Worm (Caenorhabditis elegans) whole organism, L4 larva: Measurements from ENCODE around the gene C41G6.12.
"Not testable (repeated sequence)": the region's sequence is repeated elsewhere in the genome, so short reads cannot be mapped to it uniquely, and the experiment has no call there.

Experiments
- F10B5.3 ChIP-seq: sonication (generic microtip); optimal IDR thresholded peaks from 2 replicates; lab custom pipeline; 2016; ENCODE audit warnings: mild to moderate bottlenecking, missing genetic modification characterization, missing compliant biosample characterization
- F26F4.8 ChIP-seq: fragments of 200-800 bp; sonication (Bioruptor generic); conservative IDR thresholded peaks from 2 replicates; pipeline ENCODE4 v1.3.6; 2022; ENCODE audit warnings: missing genetic modification characterization, missing compliant biosample characterization
- F44E2.7 ChIP-seq: fragments of 200-800 bp; sonication (Bioruptor generic); IDR thresholded peaks from 2 replicates; pipeline ENCODE4 v2.1.2; 2022; ENCODE audit warnings: missing genetic modification characterization, missing compliant biosample characterization
- F49E8.2 ChIP-seq: sonication (generic microtip); optimal IDR thresholded peaks from 2 replicates; lab custom pipeline; 2016; ENCODE audit warnings: missing compliant biosample characterization, mild to moderate bottlenecking, missing genetic modification characterization, borderline replicate concordance
- R02D3.7 ChIP-seq: fragments of 150-350 bp; sonication (generic microtip); optimal IDR thresholded peaks from 3 replicates; lab custom pipeline; 2014; ENCODE audit warnings: missing biosample characterization, missing genetic modification characterization
- T20F7.1 ChIP-seq: fragments of 200-800 bp; sonication (Bioruptor generic); optimal IDR thresholded peaks from 2 replicates; lab custom pipeline; 2018; ENCODE audit warnings: mild to moderate bottlenecking, missing genetic modification characterization, missing compliant biosample characterization
- Y5F2A.4 ChIP-seq: fragments of 200-800 bp; sonication (Bioruptor generic); optimal IDR thresholded peaks from 2 replicates; lab custom pipeline; 2018; ENCODE audit warnings: mild to moderate bottlenecking, missing genetic modification characterization, missing compliant biosample characterization
- Y75B8A.6 ChIP-seq: fragments of 200-800 bp; sonication (Bioruptor generic); IDR thresholded peaks from 2 replicates; pipeline ENCODE4 v1.3.6; 2022; ENCODE audit warnings: missing genetic modification reagents, missing genetic modification characterization, missing compliant biosample characterization
- ZK337.2 ChIP-seq: fragments of 200-800 bp; sonication (Bioruptor generic); IDR thresholded peaks from 2 replicates; pipeline ENCODE4 v1.3.6; 2022; ENCODE audit warnings: missing genetic modification reagents, missing genetic modification characterization, missing compliant biosample characterization
- aha-1 ChIP-seq: fragments of 150-350 bp; peaks from one replicate; lab custom pipeline; 2014; ENCODE audit warnings: missing biosample characterization, missing genetic modification characterization
- ama-1 ChIP-seq: fragments of 150-350 bp; optimal IDR thresholded peaks from 2 replicates; lab custom pipeline; 2014; ENCODE audit warnings: inconsistent platforms, mixed read lengths
- ceh-32 ChIP-seq: sonication (generic microtip); optimal IDR thresholded peaks from 2 replicates; lab custom pipeline; 2016; ENCODE audit warnings: mild to moderate bottlenecking, missing genetic modification characterization, missing compliant biosample characterization; ENCODE audit not compliant: poor library complexity
- ceh-44 ChIP-seq: fragments of 200-800 bp; sonication (Bioruptor generic); IDR thresholded peaks from 2 replicates; pipeline ENCODE4 v1.3.6; 2022; ENCODE audit warnings: missing genetic modification reagents, missing genetic modification characterization, missing compliant biosample characterization
- ctbp-1 ChIP-seq: fragments of 200-800 bp; sonication (Bioruptor generic); IDR thresholded peaks from 2 replicates; pipeline ENCODE4 v1.3.6; 2022; ENCODE audit warnings: missing genetic modification reagents, missing genetic modification characterization, missing compliant biosample characterization
- daf-8 ChIP-seq: fragments of 200-800 bp; sonication (Bioruptor generic); IDR thresholded peaks from 2 replicates; pipeline ENCODE4 v1.3.6; 2022; ENCODE audit warnings: missing genetic modification characterization, missing compliant biosample characterization
- fkh-10 ChIP-seq: fragments of 150-350 bp; optimal IDR thresholded peaks from 2 replicates; lab custom pipeline; 2014; ENCODE audit warnings: missing biosample characterization, missing genetic modification reagents, missing genetic modification characterization
- hif-1 ChIP-seq, 2 experiments: sonication (generic microtip); optimal IDR thresholded peaks; 2 replicates each; lab custom pipeline; 2016 to 2017; ENCODE audit warnings: missing compliant biosample characterization in 2 of 2, missing genetic modification characterization in 2 of 2, missing genetic modification reagents in 2 of 2, missing genotype in 2 of 2, mild to moderate bottlenecking in 1 of 2
- hlh-11 ChIP-seq: fragments of 200-800 bp; sonication (Bioruptor generic); optimal IDR thresholded peaks from 2 replicates; lab custom pipeline; 2018; ENCODE audit warnings: mild to moderate bottlenecking, missing genetic modification characterization, missing compliant biosample characterization
- hlh-30 ChIP-seq: sonication (generic microtip); optimal IDR thresholded peaks from 2 replicates; lab custom pipeline; 2017; ENCODE audit warnings: antibody characterized with exemption, mild to moderate bottlenecking, missing genetic modification characterization, missing compliant biosample characterization; ENCODE audit not compliant: insufficient read depth
- lin-13 ChIP-seq: fragments of 150-350 bp; optimal IDR thresholded peaks from 2 replicates; lab custom pipeline; 2014; ENCODE audit warnings: missing biosample characterization, missing genetic modification reagents, missing genetic modification characterization
- lin-38 ChIP-seq: fragments of 200-800 bp; sonication (Bioruptor generic); IDR thresholded peaks from 2 replicates; pipeline ENCODE4 v1.3.6; 2022; ENCODE audit warnings: missing genetic modification reagents, missing genetic modification characterization, missing compliant biosample characterization
- mdl-1 ChIP-seq, 2 experiments: fragments of 150-350 bp in 1 of 2; sonication (generic microtip) in 1 of 2; optimal IDR thresholded peaks; 2 replicates each; lab custom pipeline; 2014 to 2017; ENCODE audit warnings: missing biosample characterization in 2 of 2, missing genetic modification characterization in 2 of 2
- mdt-29 ChIP-seq: fragments of 200-800 bp; sonication (Bioruptor generic); IDR thresholded peaks from 2 replicates; pipeline ENCODE4 v1.3.6; 2022; ENCODE audit warnings: missing genetic modification reagents, missing genetic modification characterization, missing compliant biosample characterization
- mxl-2 ChIP-seq: fragments of 200-800 bp; sonication (Bioruptor generic); conservative IDR thresholded peaks from 2 replicates; pipeline ENCODE4 v1.3.6; 2022; ENCODE audit warnings: missing genetic modification reagents, missing genetic modification characterization, missing compliant biosample characterization
- mxl-3 ChIP-seq: fragments of 200-800 bp; sonication (Bioruptor generic); optimal IDR thresholded peaks from 2 replicates; lab custom pipeline; 2018; ENCODE audit warnings: mild to moderate bottlenecking, missing genetic modification characterization, missing compliant biosample characterization
- nhr-102 ChIP-seq: sonication (generic microtip); optimal IDR thresholded peaks from 2 replicates; lab custom pipeline; 2016; ENCODE audit warnings: mild to moderate bottlenecking, missing genetic modification characterization, moderate library complexity, missing compliant biosample characterization
- nhr-11 ChIP-seq: fragments of 150-350 bp; optimal IDR thresholded peaks from 2 replicates; lab custom pipeline; 2014; ENCODE audit warnings: missing biosample characterization, missing genetic modification characterization
- nhr-41 ChIP-seq: fragments of 200-800 bp; sonication (Bioruptor generic); IDR thresholded peaks from 2 replicates; pipeline ENCODE4 v1.3.6; 2022; ENCODE audit warnings: missing genetic modification reagents, missing genetic modification characterization, missing compliant biosample characterization
- nhr-76 ChIP-seq: fragments of 150-350 bp; optimal IDR thresholded peaks from 2 replicates; lab custom pipeline; 2014; ENCODE audit warnings: missing biosample characterization, missing genetic modification characterization
- nhr-77 ChIP-seq: fragments of 150-350 bp; optimal IDR thresholded peaks from 2 replicates; lab custom pipeline; 2014; ENCODE audit warnings: missing biosample characterization, missing genetic modification characterization
- pha-4 ChIP-seq, 2 experiments: fragments of 150-350 bp in 1 of 2; fragments of 200-800 bp in 1 of 2; sonication (Bioruptor generic) in 1 of 2; IDR thresholded peaks in 1 of 2; optimal IDR thresholded peaks in 1 of 2; 2 replicates each; pipeline versions ENCODE4 v1.3.6 to Lab custom; 2014 to 2022; ENCODE audit warnings: missing genetic modification characterization in 2 of 2, missing genetic modification reagents in 2 of 2, missing biosample characterization in 1 of 2, missing compliant biosample characterization in 1 of 2
- saeg-2 ChIP-seq: fragments of 200-800 bp; sonication (Bioruptor generic); IDR thresholded peaks from 2 replicates; pipeline ENCODE4 v1.3.6; 2022; ENCODE audit warnings: missing genetic modification reagents, missing genetic modification characterization, missing compliant biosample characterization
- snpc-1.2 ChIP-seq: fragments of 200-800 bp; sonication (Bioruptor generic); IDR thresholded peaks from 2 replicates; pipeline ENCODE4 v1.3.6; 2022; ENCODE audit warnings: missing genetic modification reagents, missing genetic modification characterization, missing compliant biosample characterization
- spr-3 ChIP-seq: fragments of 200-800 bp; sonication (Bioruptor generic); optimal IDR thresholded peaks from 2 replicates; lab custom pipeline; 2018; ENCODE audit warnings: mild to moderate bottlenecking, missing genetic modification characterization, missing compliant biosample characterization
- tra-1 ChIP-seq: fragments of 200-800 bp; sonication (Bioruptor generic); IDR thresholded peaks from 2 replicates; pipeline ENCODE4 v1.3.6; 2022; ENCODE audit warnings: missing genetic modification reagents, missing genetic modification characterization, missing compliant biosample characterization
- unc-39 ChIP-seq: sonication (generic microtip); optimal IDR thresholded peaks from 2 replicates; lab custom pipeline; 2017; ENCODE audit warnings: missing biosample characterization, missing genetic modification characterization
- zip-11 ChIP-seq: fragments of 200-800 bp; sonication (Bioruptor generic); IDR thresholded peaks from 2 replicates; pipeline ENCODE4 v1.3.6; 2022; ENCODE audit warnings: missing genetic modification characterization, missing compliant biosample characterization
- ztf-7 ChIP-seq: fragments of 150-350 bp; optimal IDR thresholded peaks from 2 replicates; lab custom pipeline; 2014; ENCODE audit warnings: missing biosample characterization, missing genetic modification characterization

C41G6.12 gene

DNA sequence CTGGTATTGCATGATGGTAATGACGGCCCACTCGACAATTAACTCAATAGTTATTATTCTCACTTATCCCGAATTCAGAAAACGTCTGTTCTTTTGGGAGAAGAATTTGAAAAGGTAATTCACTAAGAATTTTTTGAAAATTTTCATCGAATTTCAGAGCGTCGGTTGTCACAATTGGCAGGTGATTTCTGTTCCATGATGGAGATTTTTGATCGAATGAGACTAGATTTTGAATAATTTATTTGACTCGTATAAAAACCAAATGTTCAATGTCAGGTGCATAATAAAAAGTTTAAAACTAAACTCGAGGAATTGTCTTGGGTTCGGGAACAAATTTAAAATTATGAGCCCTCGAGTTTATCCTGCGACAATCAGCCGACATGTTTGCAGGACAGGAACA lies 9.1 kb upstream of the C41G6.12 start, which contains the start of gene sri-25:
TSS of gene sri-25 (plus strand) at position 301 of the 400 bp plus-strand sequence.
- TF ChIP-seq tra-1 (GFP tag; lab: Robert Waterston, UW) (no peak), ceh-44 (GFP tag; lab: Robert Waterston, UW) (no peak), ceh-32 (tag; lab: Kevin White, UChicago) (no peak), hlh-30 (tag; lab: Kevin White, UChicago) (no peak), daf-8 (GFP tag; lab: Robert Waterston, UW) (no peak), Y75B8A.6 (GFP tag; lab: Robert Waterston, UW) (no peak), lin-38 (no peak), aha-1 (tag; lab: Kevin White, UChicago) (no peak), hif-1 (tag; optimal IDR thresholded peaks at IDR 0.05; lab: Kevin White, UChicago) (no peak), nhr-76 (no peak), snpc-1.2 (no peak), ztf-7 (tag; lab: Kevin White, UChicago) (no peak), lin-13 (GFP tag; lab: Kevin White, UChicago) (no peak), hlh-11 (no peak), Y5F2A.4 (GFP tag; lab: Kevin White, UChicago) (no peak), ama-1 (lab: Kevin White, UChicago) (no peak)

DNA sequence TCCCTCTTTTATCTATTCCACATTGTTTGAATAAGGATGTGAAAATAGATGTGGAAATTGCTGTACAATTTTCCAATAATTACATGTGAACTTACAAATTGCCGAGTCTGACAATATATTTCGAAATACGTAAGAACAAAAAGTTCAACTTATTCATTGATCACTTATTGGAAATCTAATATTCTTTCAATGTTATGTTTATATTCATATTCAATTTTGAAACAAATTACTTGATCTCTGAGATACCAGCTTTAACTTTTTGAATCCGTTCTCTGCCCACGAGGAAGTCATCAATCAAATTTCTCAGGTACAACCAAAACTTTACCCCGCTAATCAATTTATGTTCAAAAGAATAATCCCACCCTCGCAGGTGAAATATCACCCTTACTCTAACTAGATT lies 7.6 kb upstream of the C41G6.12 start, which contains the start of gene sri-26:
TSS of gene sri-26 (plus strand) at position 301 of the 400 bp plus-strand sequence.
- not testable (repeated sequence) for TF ChIP-seq F49E8.2 (tag; lab: Kevin White, UChicago); pha-4 (GFP tag; IDR thresholded peaks at IDR 0.05; lab: Robert Waterston, UW); pha-4 (tag; optimal IDR thresholded peaks at IDR 0.05; lab: Kevin White, UChicago); R02D3.7 (tag; lab: Kevin White, UChicago)

DNA sequence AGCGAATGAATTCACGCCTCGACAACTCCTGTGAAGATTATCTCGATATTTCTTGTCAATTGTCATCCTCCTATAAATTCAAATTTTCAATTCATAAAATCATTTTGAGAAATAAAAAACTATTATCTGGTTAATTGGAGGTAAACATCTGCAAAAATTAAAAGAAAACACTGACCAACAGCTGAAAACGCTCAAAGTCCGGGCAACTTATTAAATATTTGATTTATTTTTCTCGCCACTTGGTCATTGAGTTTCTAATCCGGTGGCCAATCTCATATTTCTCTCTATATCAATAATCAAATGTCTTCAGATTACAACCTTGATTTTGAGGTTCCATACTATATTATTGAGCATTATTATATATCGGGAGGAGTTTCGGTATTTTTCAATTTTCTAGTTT lies 4.3 kb upstream of the C41G6.12 start, which contains the start of gene sri-24:
TSS of gene sri-24 (plus strand) at position 301 of the 400 bp plus-strand sequence.
- TF ChIP-seq F44E2.7 (GFP tag; lab: Robert Waterston, UW); fkh-10; zip-11: not testable (repeated sequence)

DNA sequence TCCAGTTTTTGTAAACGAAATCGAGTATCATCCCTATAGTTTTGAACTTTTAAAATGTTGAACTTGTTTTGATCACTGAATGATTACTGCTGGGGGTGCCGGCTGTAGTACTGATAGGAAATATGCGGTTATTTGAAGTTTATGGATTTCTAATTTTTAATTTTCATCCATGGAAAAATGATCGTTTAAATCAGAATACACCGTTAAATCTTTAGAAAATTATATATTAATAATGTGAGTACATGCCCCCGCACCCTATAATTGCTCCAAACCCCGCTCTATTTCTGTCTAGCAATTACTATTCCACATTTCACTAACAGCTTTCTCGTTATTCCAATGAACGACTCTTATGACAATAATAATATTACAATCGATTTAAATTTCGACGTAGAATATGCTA lies 7.8 kb downstream of the C41G6.12 start, which contains the start of gene Y75B12B.10:
TSS of gene Y75B12B.10 (plus strand) at position 301 of the 400 bp plus-strand sequence.
- TF ChIP-seq nhr-11 (tag; lab: Kevin White, UChicago) (no peak), spr-3 (GFP tag; lab: Kevin White, UChicago) (no peak), mdt-29 (GFP tag; lab: Robert Waterston, UW) (no peak), unc-39 (no peak), ctbp-1 (GFP tag; lab: Robert Waterston, UW) (no peak), ama-1 (lab: Kevin White, UChicago) (no peak), nhr-102 (no peak), mxl-2 (GFP tag; lab: Robert Waterston, UW) (no peak), mxl-3 (GFP tag; lab: Kevin White, UChicago) (no peak), saeg-2 (GFP tag; lab: Robert Waterston, UW) (no peak), F10B5.3 (tag; lab: Kevin White, UChicago) (no peak), mdl-1 (tag; optimal IDR thresholded peaks at IDR 0.05; lab: Kevin White, UChicago) (no peak)

DNA sequence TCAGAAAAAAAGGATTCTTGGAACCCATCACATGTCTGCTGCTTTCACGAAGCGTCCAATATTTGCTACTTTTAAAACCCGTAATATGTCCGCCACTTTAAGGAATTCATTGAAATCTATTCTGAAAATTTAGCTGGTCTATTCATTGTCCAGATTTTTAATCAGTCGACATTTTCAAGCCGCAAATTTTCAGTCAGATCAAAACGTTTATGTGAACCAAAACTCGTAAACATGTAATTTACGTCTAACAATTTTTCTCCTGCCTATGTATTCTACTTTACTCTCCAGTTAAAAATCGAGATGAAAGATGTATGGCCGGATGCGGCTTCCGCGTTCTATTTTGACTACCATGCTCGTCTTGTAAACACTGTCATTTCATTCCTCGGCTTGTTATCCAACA lies 9.6 kb downstream of the C41G6.12 start, which contains the start of gene srw-1:
TSS of gene srw-1 (plus strand) at position 301 of the 400 bp plus-strand sequence.
- no peak for TF ChIP-seq T20F7.1
- TF ChIP-seq mdl-1 (tag; optimal IDR thresholded peaks at IDR 0.05; lab: Kevin White, UChicago): no peak
- no peak for TF ChIP-seq F26F4.8
- TF ChIP-seq ZK337.2 (GFP tag; lab: Robert Waterston, UW): no peak
- no peak for TF ChIP-seq nhr-77 (tag; lab: Kevin White, UChicago)
- TF ChIP-seq nhr-41: no peak
- TF ChIP-seq Y5F2A.4 (GFP tag; lab: Kevin White, UChicago): no peak
